Fruit fly (Drosophila melanogaster): ENCODE results near the gene PNUTS.

DNA sequence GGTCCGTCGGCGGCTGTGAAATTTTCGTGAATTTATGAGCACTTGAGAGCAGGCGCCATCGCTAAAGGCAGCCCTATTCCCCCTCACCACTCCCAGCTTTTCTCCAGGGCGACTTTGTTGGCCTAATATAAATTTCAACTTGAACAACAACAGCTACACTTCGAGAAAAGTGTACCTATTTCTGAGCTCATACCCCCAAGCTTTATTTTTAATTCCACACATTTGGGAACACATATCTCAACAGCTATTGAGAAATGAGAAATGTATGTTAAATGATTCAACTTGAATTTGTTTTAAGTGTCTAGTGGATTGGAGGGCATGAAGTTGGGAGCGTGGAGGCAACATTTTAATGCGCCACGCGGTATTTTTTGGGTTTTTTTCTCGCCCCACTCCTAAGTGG, 16.5 kb downstream of the PNUTS start:
- TF ChIP-seq usp (GFP tag; optimal IDR thresholded peaks at IDR 0.05), result no peak
- no peak for TF ChIP-seq pan (optimal IDR thresholded peaks at IDR 0.05)
- no peak for TF ChIP-seq EcR (GFP tag; optimal IDR thresholded peaks at IDR 0.05)
- TF ChIP-seq CG8478 (optimal IDR thresholded peaks at IDR 0.05), result no peak

All from whole organism.